Worm (Caenorhabditis elegans) whole organism, L1 larva: ENCODE data around the gene T10G3.3.
A peak's percentile ranks its signal among the peaks of the same experiment; 100 is the strongest.

ENCODE experiments used
- F16B12.6 ChIP-seq: fragments of 150-350 bp; optimal IDR thresholded peaks from 2 replicates; lab custom pipeline; 2014; ENCODE audit warnings: missing biosample characterization, missing genetic modification characterization
- Y116A8C.19 ChIP-seq: sonication (generic microtip); optimal IDR thresholded peaks from 2 replicates; lab custom pipeline; 2016; ENCODE audit warnings: missing compliant biosample characterization, missing genetic modification characterization, borderline replicate concordance
- ama-1 ChIP-seq: fragments of 150-350 bp; optimal IDR thresholded peaks from 2 replicates; lab custom pipeline; 2014
- blmp-1 ChIP-seq: fragments of 150-350 bp; optimal IDR thresholded peaks from 2 replicates; lab custom pipeline; 2014; ENCODE audit warnings: missing biosample characterization, missing genetic modification characterization
- ces-1 ChIP-seq: fragments of 150-350 bp; optimal IDR thresholded peaks from 2 replicates; lab custom pipeline; 2014; ENCODE audit warnings: missing biosample characterization, missing genetic modification reagents, missing genetic modification characterization
- dpl-1 ChIP-seq, 3 experiments: fragments of 150-350 bp in 2 of 3; sonication (generic microtip) in 1 of 3; optimal IDR thresholded peaks; 2 replicates each; lab custom pipeline; 2014 to 2017; ENCODE audit warnings: missing biosample characterization in 3 of 3, missing genetic modification characterization in 3 of 3, missing genetic modification reagents in 3 of 3
- egl-13 ChIP-seq: sonication (generic microtip); optimal IDR thresholded peaks from 2 replicates; lab custom pipeline; 2016; ENCODE audit warnings: missing genotype, missing genetic modification reagents, missing genetic modification characterization, missing compliant biosample characterization
- elt-2 ChIP-seq: sonication (generic microtip); optimal IDR thresholded peaks from 2 replicates; lab custom pipeline; 2016; ENCODE audit warnings: missing genetic modification characterization, mild to moderate bottlenecking, inconsistent platforms, missing compliant biosample characterization, missing genetic modification reagents
- elt-3 ChIP-seq, 6 experiments: fragments of 150-350 bp in 1 of 6; sonication (generic microtip); optimal IDR thresholded peaks; 2 replicates each; lab custom pipeline; 2017 to 2018; ENCODE audit warnings: missing biosample characterization in 6 of 6, missing genetic modification characterization in 6 of 6, inconsistent platforms in 1 of 6
- ets-5 ChIP-seq: fragments of 200-800 bp; sonication (Bioruptor generic); IDR thresholded peaks from 2 replicates; pipeline ENCODE4 v1.3.6; 2022; ENCODE audit warnings: missing genetic modification characterization, missing compliant biosample characterization
- grh-1 ChIP-seq: fragments of 200-800 bp; sonication (Bioruptor generic); IDR thresholded peaks from 2 replicates; pipeline ENCODE4 v1.3.6; 2022; ENCODE audit warnings: missing genetic modification reagents, missing genetic modification characterization, missing compliant biosample characterization
- lin-14 ChIP-seq: fragments of 200-800 bp; sonication (Bioruptor generic); optimal IDR thresholded peaks from 2 replicates; lab custom pipeline; 2018; ENCODE audit warnings: mild to moderate bottlenecking, missing genetic modification characterization, moderate library complexity, missing compliant biosample characterization
- lin-35 ChIP-seq, 2 experiments: fragments of 150-350 bp; optimal IDR thresholded peaks; 2 replicates each; lab custom pipeline; 2014; ENCODE audit warnings: missing biosample characterization in 2 of 2, missing genetic modification characterization in 2 of 2, missing genetic modification reagents in 2 of 2
- lir-3 ChIP-seq: sonication (generic microtip); optimal IDR thresholded peaks from 2 replicates; lab custom pipeline; 2016; ENCODE audit warnings: mild to moderate bottlenecking, missing genetic modification characterization, moderate library complexity, missing compliant biosample characterization; ENCODE audit not compliant: poor library complexity
- mab-9 ChIP-seq: fragments of 200-800 bp; sonication (Bioruptor generic); IDR thresholded peaks from 2 replicates; pipeline ENCODE4 v1.3.6; 2022; ENCODE audit warnings: missing genetic modification reagents, missing genetic modification characterization, missing compliant biosample characterization
- mdl-1 ChIP-seq, 2 experiments: fragments of 150-350 bp; optimal IDR thresholded peaks; 2 replicates each; lab custom pipeline; 2014 to 2017; ENCODE audit warnings: missing biosample characterization in 2 of 2, missing genetic modification characterization in 2 of 2, inconsistent platforms in 1 of 2
- mef-2 ChIP-seq: fragments of 150-350 bp; optimal IDR thresholded peaks from 2 replicates; lab custom pipeline; 2014; ENCODE audit warnings: missing biosample characterization, missing genetic modification characterization
- mep-1 ChIP-seq: fragments of 150-350 bp; optimal IDR thresholded peaks from 2 replicates; lab custom pipeline; 2014; ENCODE audit warnings: missing biosample characterization, missing genetic modification characterization
- nhr-11 ChIP-seq: fragments of 150-350 bp; optimal IDR thresholded peaks from 2 replicates; lab custom pipeline; 2014; ENCODE audit warnings: missing biosample characterization, missing genetic modification characterization
- nhr-20 ChIP-seq: sonication (generic microtip); optimal IDR thresholded peaks from 2 replicates; lab custom pipeline; 2016; ENCODE audit warnings: mild to moderate bottlenecking, missing genetic modification characterization, missing compliant biosample characterization
- nhr-47 ChIP-seq: sonication (generic microtip); optimal IDR thresholded peaks from 2 replicates; lab custom pipeline; 2016; ENCODE audit warnings: mild to moderate bottlenecking, missing genetic modification characterization, moderate library complexity, missing compliant biosample characterization
- nhr-71 ChIP-seq: sonication (generic microtip); optimal IDR thresholded peaks from 2 replicates; lab custom pipeline; 2016; ENCODE audit warnings: mild to moderate bottlenecking, missing genetic modification characterization, moderate library complexity, missing compliant biosample characterization
- nhr-85 ChIP-seq: sonication (generic microtip); peaks from one replicate; lab custom pipeline; 2016; ENCODE audit warnings: missing genetic modification characterization, inconsistent platforms, missing compliant biosample characterization
- nhr-90 ChIP-seq: sonication (generic microtip); optimal IDR thresholded peaks from 2 replicates; lab custom pipeline; 2016; ENCODE audit warnings: mild to moderate bottlenecking, missing genetic modification characterization, missing compliant biosample characterization; ENCODE audit not compliant: poor library complexity
- snpc-4 ChIP-seq: fragments of 150-350 bp; optimal IDR thresholded peaks from 2 replicates; lab custom pipeline; 2014; ENCODE audit warnings: missing biosample characterization, missing genetic modification characterization
- snu-23 ChIP-seq: sonication (generic microtip); optimal IDR thresholded peaks from 2 replicates; lab custom pipeline; 2016; ENCODE audit warnings: missing genetic modification characterization, missing compliant biosample characterization
- swsn-7 ChIP-seq: sonication (generic microtip); optimal IDR thresholded peaks from 2 replicates; lab custom pipeline; 2016; ENCODE audit warnings: missing genetic modification characterization, missing compliant biosample characterization
- tbx-2 ChIP-seq: sonication (generic microtip); optimal IDR thresholded peaks from 2 replicates; lab custom pipeline; 2016; ENCODE audit warnings: missing genetic modification characterization, missing compliant biosample characterization
- tlp-1 ChIP-seq: fragments of 150-350 bp; optimal IDR thresholded peaks from 2 replicates; lab custom pipeline; 2014; ENCODE audit warnings: missing biosample characterization, missing genetic modification characterization
- vab-15 ChIP-seq: sonication (generic microtip); optimal IDR thresholded peaks from 2 replicates; lab custom pipeline; 2017; ENCODE audit warnings: missing genotype, mild to moderate bottlenecking, missing genetic modification characterization, missing compliant biosample characterization
- xbp-1 ChIP-seq: sonication (generic microtip); optimal IDR thresholded peaks from 2 replicates; lab custom pipeline; 2016; ENCODE audit warnings: missing genetic modification characterization, missing compliant biosample characterization
- zag-1 ChIP-seq: fragments of 150-350 bp; optimal IDR thresholded peaks from 2 replicates; lab custom pipeline; 2014; ENCODE audit warnings: missing biosample characterization, missing genetic modification characterization

The T10G3.3 gene

ce11 chrV:13489830-13490229, at the start of gene T10G3.3:
Gene T10G3.3 (minus strand): TSS chrV:13490199.
- TF ChIP-seq nhr-90 (tag; lab: Kevin White, UChicago) = peak; percentile 29
- TF ChIP-seq nhr-20 = peak; percentile 56
- peak; percentile 96 for TF ChIP-seq blmp-1
- peak; percentile 44 for TF ChIP-seq grh-1 (GFP tag; lab: Robert Waterston, UW)
- TF ChIP-seq nhr-71 (tag; lab: Kevin White, UChicago) = peak; percentile 41
- peak in 2 of 6 experiments; percentile 50 to 69 for TF ChIP-seq elt-3 (tag; optimal IDR thresholded peaks at IDR 0.05; lab: Kevin White, UChicago)
- TF ChIP-seq mep-1 (tag; lab: Kevin White, UChicago) = peak; percentile 2
- TF ChIP-seq lir-3 (tag; lab: Kevin White, UChicago) = no peak
- no peak for TF ChIP-seq Y116A8C.19 (tag; lab: Kevin White, UChicago)
- TF ChIP-seq ets-5 (GFP tag; lab: Robert Waterston, UW) = no peak
- peak; percentile 38 for TF ChIP-seq snu-23 (GFP tag; lab: Kevin White, UChicago)
- no peak for TF ChIP-seq swsn-7 (tag; lab: Kevin White, UChicago)
- peak; percentile 93 for TF ChIP-seq nhr-85
- TF ChIP-seq lin-14 (GFP tag; lab: Kevin White, UChicago) = peak; percentile 60
- TF ChIP-seq ces-1 (GFP tag; lab: Kevin White, UChicago) = no peak

- TF ChIP-seq tbx-2 (tag; lab: Kevin White, UChicago) (peak; percentile 59), lin-14 (GFP tag; lab: Kevin White, UChicago) (peak; percentile 16), grh-1 (GFP tag; lab: Robert Waterston, UW) (no peak), xbp-1 (tag; lab: Kevin White, UChicago) (no peak)
- TF ChIP-seq, all 84 proteins: peak for 2
These were observed 46.1 kb upstream of the T10G3.3 start, which contains the start of gene frpr-5 for ce11 chrV:13536058-13536579. Gene frpr-5 (minus strand): TSS chrV:13536108.

ce11 chrV:13532469-13532868, 42.5 kb upstream of the T10G3.3 start:
- TF ChIP-seq blmp-1 = no peak
- TF ChIP-seq egl-13 (tag; lab: Kevin White, UChicago) = no peak
- TF ChIP-seq mef-2 (tag; lab: Kevin White, UChicago) = no peak
- TF ChIP-seq zag-1 = no peak
- no peak for TF ChIP-seq ets-5 (GFP tag; lab: Robert Waterston, UW)
- no peak for TF ChIP-seq mab-9 (GFP tag; lab: Robert Waterston, UW)
- TF ChIP-seq vab-15 (tag; lab: Kevin White, UChicago) = no peak
- TF ChIP-seq mdl-1 (tag; optimal IDR thresholded peaks at IDR 0.05; lab: Kevin White, UChicago) = no peak
- no peak for TF ChIP-seq dpl-1 (GFP tag; optimal IDR thresholded peaks at IDR 0.05; lab: Kevin White, UChicago)
- TF ChIP-seq F16B12.6 = no peak

- peak; percentile 34 for TF ChIP-seq tlp-1
- TF ChIP-seq lin-35 (GFP tag; optimal IDR thresholded peaks at IDR 0.05; lab: Kevin White, UChicago) = peak in 1 of 2 experiments; percentile 5
- no peak for TF ChIP-seq nhr-47
- peak; percentile 77 for TF ChIP-seq elt-2 (tag; lab: Kevin White, UChicago)
These were observed 40.7 kb upstream of the T10G3.3 start, which contains the start of gene ttr-44 for ce11 chrV:13530698-13531097. Gene ttr-44 (minus strand): TSS chrV:13530744.

ce11 chrV:13529165-13529564, 39.2 kb upstream of the T10G3.3 start:
- TF ChIP-seq nhr-11 (tag; lab: Kevin White, UChicago) (no peak), vab-15 (tag; lab: Kevin White, UChicago) (no peak), nhr-90 (tag; lab: Kevin White, UChicago) (peak; percentile 4), ama-1 (lab: Kevin White, UChicago) (peak; percentile 54), elt-2 (tag; lab: Kevin White, UChicago) (peak; percentile 45), snpc-4 (tag; lab: Kevin White, UChicago) (no peak), lin-35 (GFP tag; optimal IDR thresholded peaks at IDR 0.05; lab: Kevin White, UChicago) (peak in 1 of 2 experiments; percentile 42), egl-13 (tag; lab: Kevin White, UChicago) (no peak)
